Fruit fly (Drosophila melanogaster): ENCODE measurements around the gene Lip2.

Lip2 gene

DNA sequence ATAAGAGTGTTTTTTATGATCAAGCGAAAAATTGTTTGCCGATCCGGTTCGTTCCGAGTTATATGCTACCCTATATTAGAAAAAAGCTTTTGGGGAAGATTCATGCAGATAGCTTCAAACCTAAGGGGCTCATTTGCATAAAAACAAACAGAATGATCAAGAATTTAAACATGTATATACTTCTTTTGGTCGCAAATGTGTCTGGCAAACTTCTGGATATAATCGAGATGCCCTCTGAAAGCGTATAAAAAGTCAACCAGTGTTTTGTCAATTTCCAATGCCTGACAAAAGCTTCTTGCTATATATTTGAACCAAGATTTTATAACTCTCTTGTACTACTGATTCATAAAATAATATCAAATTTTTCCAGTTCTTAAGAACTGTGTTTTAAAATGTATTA, 23.6 kb downstream of the Lip2 start:
- no peak for TF ChIP-seq sage (GFP tag; optimal IDR thresholded peaks at IDR 0.05)
- TF ChIP-seq Hnf4 (GFP tag; optimal IDR thresholded peaks at IDR 0.05), result no peak
- no peak for TF ChIP-seq CG32264 (GFP tag; optimal IDR thresholded peaks at IDR 0.05)
- TF ChIP-seq GATAd (GFP tag; optimal IDR thresholded peaks at IDR 0.05), result no peak
- no peak for TF ChIP-seq lola (GFP tag; optimal IDR thresholded peaks at IDR 0.05)
- TF ChIP-seq Abd-B (GFP tag; optimal IDR thresholded peaks at IDR 0.05), result no peak
- TF ChIP-seq Hr83 (GFP tag; optimal IDR thresholded peaks at IDR 0.05; ENCODE audit: poor library complexity, severe bottlenecking), result no peak
- TF ChIP-seq Sp1 (GFP tag; optimal IDR thresholded peaks at IDR 0.05), result no peak
- no peak for TF ChIP-seq Dfd (GFP tag; optimal IDR thresholded peaks at IDR 0.05)
- no peak for TF ChIP-seq OdsH (GFP tag; optimal IDR thresholded peaks at IDR 0.05)
- TF ChIP-seq dl (GFP tag; optimal IDR thresholded peaks at IDR 0.05; ENCODE audit: insufficient read depth in 1 of 2, partially characterized antibody in 2 of 2), result no peak
- TF ChIP-seq dmrt93B (GFP tag; optimal IDR thresholded peaks at IDR 0.05), result no peak
- TF ChIP-seq tai (GFP tag; optimal IDR thresholded peaks at IDR 0.05), result no peak
- TF ChIP-seq HLH106 (tag; optimal IDR thresholded peaks at IDR 0.05), result no peak
- TF ChIP-seq N (GFP tag; optimal IDR thresholded peaks at IDR 0.05), result no peak
- TF ChIP-seq Hr78 (GFP tag; optimal IDR thresholded peaks at IDR 0.05), result no peak

DNA sequence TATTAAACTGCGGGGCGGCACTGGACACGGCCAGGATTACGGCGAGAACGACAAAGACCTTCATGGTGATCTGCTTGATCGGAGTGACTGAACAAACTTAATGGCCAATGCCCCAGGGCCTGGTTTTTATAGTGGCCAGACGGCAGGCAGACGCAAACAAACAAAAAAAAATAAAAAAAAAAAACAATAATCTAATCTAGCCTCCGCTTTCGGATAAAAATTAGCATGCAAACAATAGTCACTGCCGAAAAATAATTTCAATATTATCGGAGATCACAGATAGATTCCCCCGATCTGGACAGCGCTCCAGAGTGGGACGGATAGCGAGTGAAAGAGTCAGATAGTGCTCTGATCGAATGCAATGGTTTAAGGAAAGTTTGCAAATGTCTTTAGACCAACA, 24.9 kb downstream of the Lip2 start, which contains the start of gene CG7299:
Gene CG7299, minus strand, starts transcription at position 101 of the 400 bp plus-strand sequence.
- TF ChIP-seq Myc (optimal IDR thresholded peaks at IDR 0.05) (no peak), brk (GFP tag; optimal IDR thresholded peaks at IDR 0.05) (no peak), Jra (GFP tag; optimal IDR thresholded peaks at IDR 0.05) (no peak), dl (GFP tag; optimal IDR thresholded peaks at IDR 0.05; ENCODE audit: insufficient read depth in 1 of 2, partially characterized antibody in 2 of 2) (no peak), OdsH (GFP tag; optimal IDR thresholded peaks at IDR 0.05) (no peak), woc (GFP tag; optimal IDR thresholded peaks at IDR 0.05) (no peak), h (GFP tag; optimal IDR thresholded peaks at IDR 0.05) (no peak), sage (GFP tag; optimal IDR thresholded peaks at IDR 0.05) (no peak), Dfd (GFP tag; optimal IDR thresholded peaks at IDR 0.05) (no peak), psq (GFP tag; optimal IDR thresholded peaks at IDR 0.05) (no peak), dmrt93B (GFP tag; optimal IDR thresholded peaks at IDR 0.05) (no peak), Sp1 (GFP tag; optimal IDR thresholded peaks at IDR 0.05) (no peak), Rel (GFP tag; optimal IDR thresholded peaks at IDR 0.05) (no peak), Rel (tag; optimal IDR thresholded peaks at IDR 0.05) (no peak), Abd-B (GFP tag; optimal IDR thresholded peaks at IDR 0.05) (no peak), ey (GFP tag; optimal IDR thresholded peaks at IDR 0.05) (no peak), Hr83 (GFP tag; optimal IDR thresholded peaks at IDR 0.05; ENCODE audit: poor library complexity, severe bottlenecking) (no peak), GATAd (GFP tag; optimal IDR thresholded peaks at IDR 0.05) (no peak), Mio (GFP tag; optimal IDR thresholded peaks at IDR 0.05) (no peak), Hnf4 (GFP tag; optimal IDR thresholded peaks at IDR 0.05) (no peak), dsf (GFP tag; optimal IDR thresholded peaks at IDR 0.05; ENCODE audit: borderline replicate concordance) (no peak)

dm6 chr2L:10682912-10683311, 26.3 kb downstream of the Lip2 start:
- TF ChIP-seq CG9705 (GFP tag; optimal IDR thresholded peaks at IDR 0.05) (no peak), CrebA (GFP tag; optimal IDR thresholded peaks at IDR 0.05; ENCODE audit: borderline replicate concordance) (no peak), Vsx2 (GFP tag; optimal IDR thresholded peaks at IDR 0.05; ENCODE audit: partially characterized antibody) (no peak), CG32264 (GFP tag; optimal IDR thresholded peaks at IDR 0.05) (no peak), Rel (GFP tag; optimal IDR thresholded peaks at IDR 0.05) (no peak), Rel (tag; optimal IDR thresholded peaks at IDR 0.05) (no peak), lola (GFP tag; optimal IDR thresholded peaks at IDR 0.05) (no peak), woc (GFP tag; optimal IDR thresholded peaks at IDR 0.05) (no peak), Dfd (GFP tag; optimal IDR thresholded peaks at IDR 0.05) (no peak)

dm6 chr2L:10682197-10682596, 27.1 kb downstream of the Lip2 start:
- no peak for TF ChIP-seq CG9705 (GFP tag; optimal IDR thresholded peaks at IDR 0.05)

- TF ChIP-seq HLH106 (tag; optimal IDR thresholded peaks at IDR 0.05), result no peak
- TF ChIP-seq lola (GFP tag; optimal IDR thresholded peaks at IDR 0.05), result no peak
Measured at dm6 chr2L:10681602-10682001, 27.7 kb downstream of the Lip2 start, which contains the start of gene CG17107. Gene CG17107 (plus strand): TSS chr2L:10681902.

Data from whole organism, wandering third instar larva.